Fruit fly (Drosophila melanogaster) S2 (cell line): ENCODE measurements around the gene CG6761.
A peak's percentile ranks its signal among the peaks of the same experiment; 100 is the strongest.

Experiments
- CG8478 ChIP-seq: fragments of >200 bp; optimal IDR thresholded peaks from 2 replicates; lab custom pipeline; 2018
- CTCF ChIP-seq, 2 experiments: fragments of >200 bp; optimal IDR thresholded peaks; 2 replicates each; lab custom pipeline; 2018

dm6 chr3L:9751625-9752024 is 48.2 kb upstream of the CG6761 start:
- TF ChIP-seq CTCF (optimal IDR thresholded peaks at IDR 0.05; lab: Kevin White, UChicago), result peak; percentile 89 to 90
- TF ChIP-seq CG8478 (lab: Kevin White, UChicago), result no peak
